Worm (Caenorhabditis elegans): ENCODE data around the gene T04C9.2.

Gene T04C9.2

ce11 chrIII:5945865-5946264 lies 45.8 kb upstream of the T04C9.2 start, which contains the start of gene F25B5.5:
F25B5.5 (minus strand) TSS chrIII:5946124.
- TF ChIP-seq elt-2 (tag; optimal IDR thresholded peaks at IDR 0.05) (no peak), ztf-4 (tag; optimal IDR thresholded peaks at IDR 0.05) (no peak), C34B4.2 (tag; optimal IDR thresholded peaks at IDR 0.05) (no peak), mep-1 (tag; optimal IDR thresholded peaks at IDR 0.05) (no peak), efl-1 (optimal IDR thresholded peaks at IDR 0.05) (no peak), efl-1 (GFP tag; optimal IDR thresholded peaks at IDR 0.05 in 1 of 2) (peak in 1 of 2 experiments; percentile 23), nhr-19 (GFP tag; conservative IDR thresholded peaks at IDR 0.05) (no peak)

- TF ChIP-seq lir-3 (tag; optimal IDR thresholded peaks at IDR 0.05; ENCODE audit: poor library complexity) (no peak), nhr-12 (tag; optimal IDR thresholded peaks at IDR 0.05) (no peak), efl-1 (optimal IDR thresholded peaks at IDR 0.05) (peak in 1 of 2 experiments; percentile 31), efl-1 (GFP tag; optimal IDR thresholded peaks at IDR 0.05 in 1 of 2) (peak; percentile 43 to 92), nhr-19 (GFP tag; conservative IDR thresholded peaks at IDR 0.05) (peak; percentile 98), nhr-237 (tag; optimal IDR thresholded peaks at IDR 0.05) (no peak), hlh-4 (tag; optimal IDR thresholded peaks at IDR 0.05) (no peak), fkh-8 (tag; optimal IDR thresholded peaks at IDR 0.05) (peak; percentile 37), jun-1 (tag; optimal IDR thresholded peaks at IDR 0.05) (no peak), sup-37 (GFP tag; optimal IDR thresholded peaks at IDR 0.05) (no peak), lsy-2 (tag; optimal IDR thresholded peaks at IDR 0.05) (peak; percentile 36 to 50), unc-86 (tag; optimal IDR thresholded peaks at IDR 0.05) (no peak), unc-30 (tag; optimal IDR thresholded peaks at IDR 0.05) (no peak), aha-1 (tag; optimal IDR thresholded peaks at IDR 0.05) (no peak), xbp-1 (tag; optimal IDR thresholded peaks at IDR 0.05) (peak; percentile 3), swsn-7 (tag; optimal IDR thresholded peaks at IDR 0.05) (peak; percentile 10), alr-1 (tag; optimal IDR thresholded peaks at IDR 0.05; ENCODE audit: borderline replicate concordance) (no peak), elt-2 (tag; optimal IDR thresholded peaks at IDR 0.05) (no peak), snu-23 (GFP tag; optimal IDR thresholded peaks at IDR 0.05) (peak; percentile 58), ceh-88 (GFP tag; IDR thresholded peaks at IDR 0.05) (no peak), snpc-4 (tag; optimal IDR thresholded peaks at IDR 0.05) (peak; percentile 7), hpl-2 (GFP tag; optimal IDR thresholded peaks at IDR 0.05) (no peak), tbx-2 (tag; optimal IDR thresholded peaks at IDR 0.05) (no peak), elt-3 (tag; optimal IDR thresholded peaks at IDR 0.05) (peak in 2 of 6 experiments; percentile 28 to 89), sox-4 (tag; optimal IDR thresholded peaks at IDR 0.05) (no peak), hlh-17 (GFP tag; optimal IDR thresholded peaks at IDR 0.05; ENCODE audit: borderline replicate concordance) (no peak), grh-1 (GFP tag; IDR thresholded peaks at IDR 0.05) (no peak), F16B12.6 (tag; optimal IDR thresholded peaks at IDR 0.05) (peak; percentile 83), aly-2 (tag; optimal IDR thresholded peaks at IDR 0.05) (no peak), lin-39 (tag; optimal IDR thresholded peaks at IDR 0.05) (no peak), zip-4 (GFP tag; optimal IDR thresholded peaks at IDR 0.05) (no peak), lin-13 (GFP tag; optimal IDR thresholded peaks at IDR 0.05) (peak; percentile 14), egl-13 (tag; optimal IDR thresholded peaks at IDR 0.05) (no peak), skn-1 (tag; optimal IDR thresholded peaks at IDR 0.05) (peak; percentile 53), ceh-82 (tag; optimal IDR thresholded peaks at IDR 0.05) (peak in 1 of 3 experiments; percentile 8), rnt-1 (tag; optimal IDR thresholded peaks at IDR 0.05) (peak; percentile 9), nhr-85 (tag) (peak; percentile 79), sptf-1 (tag; optimal IDR thresholded peaks at IDR 0.05) (no peak), nhr-20 (tag; optimal IDR thresholded peaks at IDR 0.05) (peak; percentile 25), pqm-1 (tag; optimal IDR thresholded peaks at IDR 0.05) (no peak), blmp-1 (tag; optimal IDR thresholded peaks at IDR 0.05) (peak; percentile 19), mab-9 (GFP tag; IDR thresholded peaks at IDR 0.05) (no peak), pag-3 (tag; optimal IDR thresholded peaks at IDR 0.05; ENCODE audit: borderline replicate concordance, insufficient read depth) (no peak), C04F5.9 (tag; optimal IDR thresholded peaks at IDR 0.05) (no peak), C16A3.4 (tag; optimal IDR thresholded peaks at IDR 0.05) (peak; percentile 38), fkh-4 (tag; optimal IDR thresholded peaks at IDR 0.05; ENCODE audit: borderline replicate concordance) (no peak)
These were observed 43.3 kb upstream of the T04C9.2 start, which contains the start of the genes F25B5.6 and F25B5.3 for ce11 chrIII:5948162-5948933. F25B5.6 (minus strand) TSS chrIII:5948733. F25B5.3 (plus strand) TSS chrIII:5948883.
